Fruit fly (Drosophila melanogaster) whole organism, adult: ENCODE data around the gene CG3982.

Experiments
- CG11617 ChIP-seq: fragments of 200-800 bp; sonication (Bioruptor generic); optimal IDR thresholded peaks from 2 replicates; lab custom pipeline; 2017; ENCODE audit warnings: mild to moderate bottlenecking, missing biosample characterization, missing genetic modification reagents, missing genetic modification characterization
- CG12768 ChIP-seq: fragments of 200-800 bp; sonication (Bioruptor generic); optimal IDR thresholded peaks from 2 replicates; lab custom pipeline; 2017; ENCODE audit warnings: missing biosample characterization, missing genetic modification characterization, mild to moderate bottlenecking, moderate library complexity, missing genetic modification reagents
- CG14711 ChIP-seq: fragments of 200-800 bp; sonication (Bioruptor generic); optimal IDR thresholded peaks from 2 replicates; lab custom pipeline; 2018; ENCODE audit warnings: missing biosample characterization, mild to moderate bottlenecking, missing genetic modification characterization, moderate library complexity
- CG1620 ChIP-seq: fragments of 200-800 bp; sonication (Bioruptor generic); optimal IDR thresholded peaks from 2 replicates; lab custom pipeline; 2016; ENCODE audit warnings: missing biosample characterization, missing genetic modification characterization
- CG33017 ChIP-seq: fragments of 200-800 bp; sonication (Bioruptor generic); optimal IDR thresholded peaks from 2 replicates; lab custom pipeline; 2018; ENCODE audit warnings: missing biosample characterization, mild to moderate bottlenecking, missing genetic modification characterization, moderate library complexity
- CG5204 ChIP-seq: fragments of 200-800 bp; sonication (Bioruptor generic); optimal IDR thresholded peaks from 2 replicates; lab custom pipeline; 2016; ENCODE audit warnings: missing biosample characterization, missing genetic modification characterization
- CG7045 ChIP-seq: fragments of 200-800 bp; sonication (Bioruptor generic); optimal IDR thresholded peaks from 2 replicates; lab custom pipeline; 2017; ENCODE audit warnings: missing biosample characterization, mild to moderate bottlenecking, missing genetic modification characterization
- CG7101 ChIP-seq: fragments of 200-800 bp; sonication (Bioruptor generic); optimal IDR thresholded peaks from 2 replicates; lab custom pipeline; 2018; ENCODE audit warnings: missing biosample characterization, mild to moderate bottlenecking, missing genetic modification characterization, moderate library complexity
- Clk ChIP-seq: fragments of 200-800 bp; sonication (Bioruptor generic); optimal IDR thresholded peaks from 2 replicates; lab custom pipeline; 2017; ENCODE audit warnings: missing biosample characterization, missing genetic modification characterization
- Crg-1 ChIP-seq: fragments of 200-800 bp; sonication (Bioruptor generic); optimal IDR thresholded peaks from 2 replicates; lab custom pipeline; 2016; ENCODE audit warnings: missing biosample characterization, missing genetic modification characterization
- Hr96 ChIP-seq: fragments of 200-800 bp; sonication (Bioruptor generic); optimal IDR thresholded peaks from 2 replicates; lab custom pipeline; 2016; ENCODE audit warnings: missing biosample characterization, missing genetic modification characterization
- Mnt ChIP-seq: fragments of 200-800 bp; sonication (Bioruptor generic); optimal IDR thresholded peaks from 2 replicates; lab custom pipeline; 2016; ENCODE audit warnings: missing biosample characterization, mild to moderate bottlenecking, missing genetic modification characterization
- bab1 ChIP-seq: fragments of 200-800 bp; sonication (Bioruptor generic); optimal IDR thresholded peaks from 3 replicates; lab custom pipeline; 2019; ENCODE audit warnings: missing biosample characterization, mild to moderate bottlenecking, missing genetic modification characterization, moderate library complexity
- cic ChIP-seq: fragments of 200-800 bp; sonication (Bioruptor generic); optimal IDR thresholded peaks from 2 replicates; lab custom pipeline; 2017; ENCODE audit warnings: missing biosample characterization, mild to moderate bottlenecking, missing genetic modification characterization, moderate library complexity
- cnc ChIP-seq, 2 experiments: fragments of >200 bp; optimal IDR thresholded peaks; 2 replicates each; lab custom pipeline; 2017
- kay ChIP-seq: fragments of 200-800 bp; sonication (Bioruptor generic); peaks from one replicate; lab custom pipeline; 2016; ENCODE audit warnings: missing biosample characterization, missing genetic modification characterization, borderline replicate concordance
- ovo ChIP-seq: fragments of 200-800 bp; sonication (Bioruptor generic); optimal IDR thresholded peaks from 2 replicates; lab custom pipeline; 2016; ENCODE audit warnings: missing biosample characterization, missing genetic modification characterization
- pad ChIP-seq: fragments of 200-800 bp; sonication (Bioruptor generic); optimal IDR thresholded peaks from 3 replicates; lab custom pipeline; 2017; ENCODE audit warnings: missing biosample characterization, missing genetic modification characterization, mild to moderate bottlenecking, moderate library complexity, missing genetic modification reagents
- tj ChIP-seq: fragments of 200-800 bp; sonication (Bioruptor generic); optimal IDR thresholded peaks from 3 replicates; lab custom pipeline; 2017; ENCODE audit warnings: missing biosample characterization, mild to moderate bottlenecking, missing genetic modification characterization, moderate library complexity
- toe ChIP-seq: fragments of 200-800 bp; sonication (Bioruptor generic); optimal IDR thresholded peaks from 2 replicates; lab custom pipeline; 2016; ENCODE audit warnings: missing biosample characterization, missing genetic modification characterization

Gene CG3982

dm6 chr3L:9452422-9452821 is 35.2 kb upstream of the CG3982 start:
- TF ChIP-seq CG12768 (peak; percentile 9), CG5204 (GFP tag; lab: Kevin White, UChicago) (no peak), CG33017 (tag; lab: Kevin White, UChicago) (no peak), cic (GFP tag; lab: Kevin White, UChicago) (peak; percentile 92)

dm6 chr3L:9451522-9452118 is 34.4 kb upstream of the CG3982 start, which contains the start of the genes CG3448 and ghi:
Gene CG3448, minus strand, starts transcription at chr3L:9451572.
Gene ghi, plus strand, starts transcription at chr3L:9451876.
- TF ChIP-seq cnc (optimal IDR thresholded peaks at IDR 0.05; lab: Kevin White, UChicago): no peak
- TF ChIP-seq CG7045 (GFP tag; lab: Kevin White, UChicago): peak; percentile 75
- TF ChIP-seq Mnt (GFP tag; lab: Kevin White, UChicago): peak; percentile 77
- TF ChIP-seq pad: peak; percentile 69
- TF ChIP-seq Crg-1: peak; percentile 44
- peak; percentile 99 for TF ChIP-seq CG14711 (tag; lab: Kevin White, UChicago)
- TF ChIP-seq toe (GFP tag; lab: Kevin White, UChicago): peak; percentile 84
- no peak for TF ChIP-seq ovo (GFP tag; lab: Kevin White, UChicago)
- TF ChIP-seq CG12768: peak; percentile 87
- TF ChIP-seq bab1 (GFP tag; lab: Kevin White, UChicago): peak; percentile 84
- TF ChIP-seq cic (GFP tag; lab: Kevin White, UChicago): peak; percentile 63
- peak; percentile 86 for TF ChIP-seq CG7101 (tag; lab: Kevin White, UChicago)
- TF ChIP-seq tj (GFP tag; lab: Kevin White, UChicago): peak; percentile 12
- TF ChIP-seq Clk (GFP tag; lab: Kevin White, UChicago): peak; percentile 32
- TF ChIP-seq kay (GFP tag; lab: Kevin White, UChicago): no peak
- TF ChIP-seq CG33017 (tag; lab: Kevin White, UChicago): peak; percentile 68
- TF ChIP-seq CG11617 (GFP tag; lab: Kevin White, UChicago): peak; percentile 71
- peak; percentile 72 for TF ChIP-seq CG1620
- TF ChIP-seq CG5204 (GFP tag; lab: Kevin White, UChicago): no peak
- TF ChIP-seq Hr96 (GFP tag; lab: Kevin White, UChicago): no peak

DNA sequence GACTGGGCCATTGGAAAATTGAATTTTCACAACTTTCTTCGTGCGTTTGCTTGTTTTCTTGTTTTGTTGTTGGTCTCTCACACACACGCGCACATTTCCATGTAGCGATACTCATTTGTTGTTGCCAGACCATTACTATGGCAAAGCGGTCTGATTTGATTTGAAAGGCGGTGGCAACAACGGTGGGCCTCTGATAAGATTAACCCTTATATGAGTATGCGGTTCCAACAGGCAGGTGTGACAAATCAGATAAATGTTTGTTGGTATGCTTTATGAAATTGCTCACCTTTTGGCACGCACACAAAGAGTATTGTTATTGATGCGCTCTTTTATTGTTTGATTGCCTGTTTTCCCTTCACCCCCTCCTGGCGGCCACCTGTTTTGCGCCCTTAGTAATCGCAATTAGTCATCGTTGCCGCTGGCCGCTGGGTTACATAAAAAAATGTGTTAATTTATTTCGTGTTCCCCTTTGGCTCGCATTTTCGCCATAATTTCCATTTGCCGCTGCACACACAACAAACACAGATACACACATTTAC is 30.1 kb upstream of the CG3982 start:
- no peak for TF ChIP-seq CG1620
- TF ChIP-seq Mnt (GFP tag; lab: Kevin White, UChicago): peak; percentile 12
- TF ChIP-seq CG33017 (tag; lab: Kevin White, UChicago): peak; percentile 55
- TF ChIP-seq Clk (GFP tag; lab: Kevin White, UChicago): no peak
- no peak for TF ChIP-seq cnc (optimal IDR thresholded peaks at IDR 0.05; lab: Kevin White, UChicago)
- no peak for TF ChIP-seq CG7045 (GFP tag; lab: Kevin White, UChicago)
- TF ChIP-seq tj (GFP tag; lab: Kevin White, UChicago): peak; percentile 55
- no peak for TF ChIP-seq CG7101 (tag; lab: Kevin White, UChicago)
- TF ChIP-seq CG12768: no peak
- TF ChIP-seq Crg-1: no peak
- TF ChIP-seq CG11617 (GFP tag; lab: Kevin White, UChicago): no peak
- TF ChIP-seq kay (GFP tag; lab: Kevin White, UChicago): peak; percentile 99
- peak; percentile 59 for TF ChIP-seq cic (GFP tag; lab: Kevin White, UChicago)
- no peak for TF ChIP-seq Hr96 (GFP tag; lab: Kevin White, UChicago)
- no peak for TF ChIP-seq CG5204 (GFP tag; lab: Kevin White, UChicago)
- TF ChIP-seq pad: no peak
- TF ChIP-seq bab1 (GFP tag; lab: Kevin White, UChicago): no peak
- TF ChIP-seq toe (GFP tag; lab: Kevin White, UChicago): no peak
- TF ChIP-seq CG14711 (tag; lab: Kevin White, UChicago): peak; percentile 84
- TF ChIP-seq ovo (GFP tag; lab: Kevin White, UChicago): no peak

DNA sequence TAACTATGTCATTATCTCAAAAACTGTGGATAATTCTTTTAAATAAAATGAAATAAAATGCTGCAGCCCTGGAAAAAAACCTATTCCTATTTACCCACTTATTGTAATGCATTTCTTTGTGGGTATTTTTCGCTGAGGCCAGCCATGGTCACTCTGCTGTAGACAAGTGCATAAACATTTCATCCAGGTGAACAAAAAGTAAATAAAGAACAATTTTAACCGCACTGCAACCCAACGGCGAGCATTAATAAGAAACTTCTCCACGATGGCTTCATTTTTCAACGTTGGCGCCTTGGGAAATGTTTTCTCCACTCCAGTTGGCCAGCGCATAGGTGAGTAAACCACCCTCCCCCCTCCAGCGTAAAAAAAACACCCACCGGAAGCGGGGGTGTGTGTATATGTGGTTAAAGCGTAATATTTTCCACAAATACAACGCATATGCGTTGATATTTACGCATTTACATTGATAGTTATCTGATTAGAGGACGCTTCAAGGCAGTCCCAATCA is 29.6 kb upstream of the CG3982 start, which contains the start of gene CG3529:
TSS of gene CG3529 (plus strand) at position 134 of the 508 bp plus-strand sequence.
- no peak for TF ChIP-seq cnc (optimal IDR thresholded peaks at IDR 0.05; lab: Kevin White, UChicago)
- no peak for TF ChIP-seq kay (GFP tag; lab: Kevin White, UChicago)
- peak; percentile 57 for TF ChIP-seq toe (GFP tag; lab: Kevin White, UChicago)
- peak; percentile 29 for TF ChIP-seq CG33017 (tag; lab: Kevin White, UChicago)
- TF ChIP-seq CG5204 (GFP tag; lab: Kevin White, UChicago): no peak
- no peak for TF ChIP-seq Clk (GFP tag; lab: Kevin White, UChicago)
- TF ChIP-seq CG1620: no peak
- TF ChIP-seq CG11617 (GFP tag; lab: Kevin White, UChicago): peak; percentile 42
- TF ChIP-seq CG14711 (tag; lab: Kevin White, UChicago): peak; percentile 45
- TF ChIP-seq bab1 (GFP tag; lab: Kevin White, UChicago): peak; percentile 42
- peak; percentile 37 for TF ChIP-seq CG12768
- TF ChIP-seq CG7045 (GFP tag; lab: Kevin White, UChicago): no peak
- peak; percentile 43 for TF ChIP-seq Hr96 (GFP tag; lab: Kevin White, UChicago)
- TF ChIP-seq Crg-1: peak; percentile 34
- peak; percentile 35 for TF ChIP-seq pad
- TF ChIP-seq CG7101 (tag; lab: Kevin White, UChicago): peak; percentile 30
- TF ChIP-seq cic (GFP tag; lab: Kevin White, UChicago): peak; percentile 36
- no peak for TF ChIP-seq tj (GFP tag; lab: Kevin White, UChicago)
- peak; percentile 31 for TF ChIP-seq ovo (GFP tag; lab: Kevin White, UChicago)
- TF ChIP-seq Mnt (GFP tag; lab: Kevin White, UChicago): peak; percentile 51
